Fruit fly (Drosophila melanogaster): ENCODE measurements around the gene Tnks.

The Tnks gene

DNA sequence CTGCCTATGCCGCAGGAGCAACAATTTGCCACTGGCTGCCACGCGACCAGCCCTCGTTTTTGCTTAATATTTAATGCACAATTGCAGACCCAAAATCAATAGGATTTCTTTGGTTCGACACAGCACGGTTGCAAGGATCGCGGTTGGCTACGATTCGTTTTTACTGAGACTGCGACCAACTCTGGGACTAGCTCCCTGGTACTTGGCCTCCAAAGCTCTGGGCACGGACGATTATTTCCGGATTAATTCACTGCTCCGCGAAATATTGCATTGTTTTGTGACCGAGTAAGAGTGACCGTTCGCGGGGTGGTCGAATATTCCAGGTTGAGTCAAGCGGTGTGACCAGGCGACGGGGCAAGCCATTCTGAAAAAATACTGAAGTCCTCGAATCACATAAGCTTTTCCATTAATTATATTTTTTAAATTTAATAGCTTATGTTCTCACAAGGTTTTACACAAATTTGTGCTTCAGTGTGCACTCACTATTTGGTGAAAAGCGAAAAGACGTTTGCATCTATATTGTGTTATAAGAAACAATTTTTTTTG, at the start of gene Tnks:
Gene Tnks, minus strand, starts transcription at position 302 of the 546 bp plus-strand sequence.
- no peak for TF ChIP-seq CG17801 (GFP tag; optimal IDR thresholded peaks at IDR 0.05; ENCODE audit: partially characterized antibody)

- TF ChIP-seq CG17801 (GFP tag; optimal IDR thresholded peaks at IDR 0.05; ENCODE audit: partially characterized antibody): no peak
Measured at dm6 chr3R:25694167-25694689, 33.1 kb upstream of the Tnks start.

- TF ChIP-seq CG17801 (GFP tag; optimal IDR thresholded peaks at IDR 0.05; ENCODE audit: partially characterized antibody): no peak
Measured at dm6 chr3R:25686698-25687420, 25.8 kb upstream of the Tnks start, which contains the start of gene CLS. Gene CLS, minus strand, starts transcription at chr3R:25687370.

- peak; percentile 90 for TF ChIP-seq CG17801 (GFP tag; optimal IDR thresholded peaks at IDR 0.05; ENCODE audit: partially characterized antibody)
Measured at dm6 chr3R:25684859-25685258, 23.8 kb upstream of the Tnks start, which contains the start of gene RpL27. Gene RpL27, minus strand, starts transcription at chr3R:25685051.

dm6 chr3R:25680528-25680927, 19.4 kb upstream of the Tnks start, which contains the start of the genes CG4743 and Idh3g:
Gene CG4743, minus strand, starts transcription at chr3R:25680550.
Gene Idh3g, plus strand, starts transcription at chr3R:25680845.
- TF ChIP-seq CG17801 (GFP tag; optimal IDR thresholded peaks at IDR 0.05; ENCODE audit: partially characterized antibody): peak; percentile 99

DNA sequence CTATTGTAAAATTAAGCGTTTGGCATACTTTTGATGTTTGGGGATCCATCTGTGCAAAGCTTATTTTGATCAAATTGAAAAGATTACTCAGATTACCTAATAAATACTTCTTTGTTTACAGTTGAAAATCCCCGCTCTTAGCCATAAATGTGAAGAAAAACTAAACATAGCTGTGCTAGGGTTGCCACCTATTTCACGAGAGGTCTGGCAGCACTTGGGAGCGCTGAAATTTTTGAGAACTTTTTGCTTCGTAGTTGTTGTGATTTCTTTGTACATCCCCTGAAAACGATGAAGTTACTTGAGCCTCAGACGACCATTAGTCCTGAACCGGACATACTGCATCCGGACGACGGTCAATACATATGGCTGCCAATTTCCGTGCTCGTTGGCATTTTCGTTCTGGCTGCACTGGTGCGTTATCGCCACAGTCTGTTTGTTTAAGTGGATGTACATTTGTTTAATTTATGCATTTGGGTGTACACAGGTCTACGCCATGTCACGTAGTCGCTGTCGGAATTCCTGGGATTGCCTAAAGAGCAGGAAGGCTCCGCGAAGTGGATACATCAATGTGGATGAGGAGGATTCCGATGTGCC, 17.5 kb upstream of the Tnks start, which contains the start of the genes CG4730 and CG5039:
Gene CG4730, minus strand, starts transcription at position 194 of the 594 bp plus-strand sequence.
Gene CG5039, plus strand, starts transcription at position 195 of the 594 bp plus-strand sequence.
- TF ChIP-seq CG17801 (GFP tag; optimal IDR thresholded peaks at IDR 0.05; ENCODE audit: partially characterized antibody): no peak

- no peak for TF ChIP-seq CG17801 (GFP tag; optimal IDR thresholded peaks at IDR 0.05; ENCODE audit: partially characterized antibody)
Measured at dm6 chr3R:25665509-25665908, 4.4 kb upstream of the Tnks start, which contains the start of gene Lgr3. Gene Lgr3, plus strand, starts transcription at chr3R:25665809.

- no peak for TF ChIP-seq CG17801 (GFP tag; optimal IDR thresholded peaks at IDR 0.05; ENCODE audit: partially characterized antibody)
Measured at dm6 chr3R:25662358-25662757, 1.3 kb upstream of the Tnks start.

- TF ChIP-seq CG17801 (GFP tag; optimal IDR thresholded peaks at IDR 0.05; ENCODE audit: partially characterized antibody): peak; percentile 48
Measured at dm6 chr3R:25661531-25662193, 576 bp upstream of the Tnks start, which contains the start of gene RASSF8. Gene RASSF8, plus strand, starts transcription at chr3R:25661795.

DNA sequence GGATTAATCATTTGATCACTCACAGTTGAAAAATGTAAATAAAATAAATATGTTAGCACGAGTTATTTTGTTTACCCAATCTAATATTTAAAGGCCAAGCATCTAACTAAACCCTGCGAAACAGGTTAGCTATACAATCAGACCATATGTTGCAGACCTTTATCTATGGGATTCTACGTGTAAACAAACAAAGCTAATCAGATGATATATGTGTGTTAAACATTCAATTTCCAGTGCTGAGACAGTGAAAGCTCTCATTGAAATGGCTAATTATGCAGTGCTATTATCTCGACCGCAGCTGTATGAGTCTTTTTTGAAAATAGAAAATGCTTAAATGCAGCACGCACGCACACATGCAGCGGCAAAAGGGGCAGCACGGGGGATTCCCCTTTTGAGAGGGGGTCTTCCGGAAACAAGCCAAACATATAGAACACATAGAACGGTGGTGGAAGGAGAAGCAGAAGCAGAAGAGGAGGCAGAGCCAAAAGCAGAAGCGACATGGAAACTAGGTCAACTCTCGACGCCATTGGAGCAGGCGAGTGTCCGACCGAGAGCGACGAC, 1.1 kb downstream of the Tnks start:
- no peak for TF ChIP-seq CG17801 (GFP tag; optimal IDR thresholded peaks at IDR 0.05; ENCODE audit: partially characterized antibody)

DNA sequence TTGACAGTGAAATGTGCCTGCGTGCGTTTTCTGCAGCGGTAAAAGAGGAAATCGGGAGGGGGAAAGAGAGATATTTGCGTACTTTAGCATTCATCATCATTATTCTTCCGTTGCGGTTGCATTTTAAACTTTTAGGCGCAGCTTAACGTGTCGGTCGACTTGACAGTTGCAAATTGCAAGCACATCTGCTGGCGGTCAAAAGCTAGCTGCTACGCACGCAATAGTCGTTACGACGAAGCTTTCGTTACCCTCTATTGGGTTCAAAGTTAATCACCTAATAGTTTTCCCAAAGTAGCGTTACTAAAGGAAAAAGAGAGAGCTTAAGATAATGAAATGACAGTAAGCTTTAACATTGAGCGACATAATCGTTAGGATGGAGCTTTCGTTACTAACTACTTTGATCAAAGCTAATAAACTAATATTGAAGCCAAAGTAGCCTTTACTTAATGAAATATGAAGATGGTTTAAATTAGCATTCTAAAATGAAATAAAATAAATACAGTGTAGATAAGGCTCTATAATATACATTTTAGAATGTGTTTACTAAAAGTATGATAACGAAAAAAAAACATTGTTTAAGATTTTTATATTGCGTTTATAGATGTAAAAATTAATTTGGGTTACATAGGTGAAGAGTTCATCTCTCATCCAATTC, 8.9 kb downstream of the Tnks start:
- peak; percentile 24 for TF ChIP-seq CG17801 (GFP tag; optimal IDR thresholded peaks at IDR 0.05; ENCODE audit: partially characterized antibody)

dm6 chr3R:25651414-25651813, 9.7 kb downstream of the Tnks start:
- TF ChIP-seq CG17801 (GFP tag; optimal IDR thresholded peaks at IDR 0.05; ENCODE audit: partially characterized antibody): peak; percentile 48

DNA sequence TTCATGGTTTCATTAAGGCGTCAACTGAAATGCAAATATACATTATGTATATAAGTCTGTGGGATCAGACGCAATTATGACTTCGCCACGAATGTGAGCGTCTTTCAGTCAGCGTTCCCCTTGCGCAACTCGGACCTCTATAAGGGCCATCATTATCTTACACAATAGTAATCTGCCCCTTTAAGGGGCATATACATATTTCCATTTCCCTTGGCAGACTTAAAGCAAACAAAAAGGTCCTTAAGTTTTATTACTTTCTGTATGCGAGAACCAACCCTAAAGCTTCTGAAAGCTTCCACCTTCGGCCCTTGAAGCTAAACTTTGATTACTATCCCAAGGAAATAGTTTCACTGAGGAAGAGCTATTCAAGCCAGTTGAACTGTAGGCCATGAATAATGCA, 10.7 kb downstream of the Tnks start:
- no peak for TF ChIP-seq CG17801 (GFP tag; optimal IDR thresholded peaks at IDR 0.05; ENCODE audit: partially characterized antibody)

DNA sequence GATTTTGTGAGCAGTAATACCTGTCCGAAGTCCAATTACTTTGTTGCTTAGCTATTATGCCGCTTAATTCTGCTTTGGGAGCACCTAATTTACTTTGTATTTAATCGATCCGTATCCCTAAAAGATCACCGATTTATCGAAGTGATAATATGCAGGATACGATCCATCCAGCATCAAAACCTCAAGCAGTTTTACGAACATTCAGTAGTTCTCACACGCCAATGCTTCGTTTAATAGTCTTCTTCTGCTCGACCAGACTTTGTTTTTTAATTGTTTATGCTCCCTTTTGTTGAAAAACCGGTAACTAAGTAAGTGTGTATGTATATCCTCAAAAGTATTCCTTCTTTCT, 12.9 kb downstream of the Tnks start:
- TF ChIP-seq CG17801 (GFP tag; optimal IDR thresholded peaks at IDR 0.05; ENCODE audit: partially characterized antibody): no peak

Data from ovary, adult (tissue).